Worm (Caenorhabditis elegans) whole organism, midembryonic: Measurements from ENCODE around the gene dhcr-7.

Experiments used
- T22C8.4 ChIP-seq: fragments of 200-800 bp; sonication (Bioruptor generic); IDR thresholded peaks from 2 replicates; pipeline ENCODE4 v1.3.6; 2022; ENCODE audit warnings: missing genetic modification characterization, missing compliant biosample characterization
- flt-1 ChIP-seq: fragments of 200-800 bp; sonication (Bioruptor generic); IDR thresholded peaks from 2 replicates; pipeline ENCODE4 v1.3.6; 2022; ENCODE audit warnings: missing genetic modification characterization, missing compliant biosample characterization
- med-1 ChIP-seq: sonication (generic microtip); optimal IDR thresholded peaks from 2 replicates; lab custom pipeline; 2017; ENCODE audit warnings: missing genetic modification characterization, mild to moderate bottlenecking, missing compliant biosample characterization, antibody characterized with exemption, missing genetic modification reagents; ENCODE audit not compliant: insufficient read depth
- ref-1 ChIP-seq: fragments of 200-800 bp; sonication (Bioruptor generic); conservative IDR thresholded peaks from 2 replicates; pipeline ENCODE4 v1.3.6; 2022; ENCODE audit warnings: missing genetic modification reagents, missing genetic modification characterization, missing compliant biosample characterization
- tab-1 ChIP-seq: fragments of 200-800 bp; sonication (Bioruptor generic); IDR thresholded peaks from 2 replicates; pipeline ENCODE4 v1.3.6; 2022; ENCODE audit warnings: missing genetic modification characterization, missing compliant biosample characterization

ce11 chrV:20476981-20477380 is 8.2 kb downstream of the dhcr-7 start:
- TF ChIP-seq med-1 (GFP tag; lab: Kevin White, UChicago) = no peak
- no peak for TF ChIP-seq T22C8.4 (GFP tag; lab: Robert Waterston, UW)
- no peak for TF ChIP-seq flt-1 (GFP tag; lab: Robert Waterston, UW)
- no peak for TF ChIP-seq ref-1
- TF ChIP-seq tab-1 (GFP tag; lab: Robert Waterston, UW) = no peak
